Worm (Caenorhabditis elegans) whole organism, L2 larva: ENCODE data around the gene F46C5.7.

Experiments used
- R02D3.7 ChIP-seq: fragments of 150-350 bp; optimal IDR thresholded peaks from 2 replicates; lab custom pipeline; 2014; ENCODE audit warnings: missing biosample characterization, missing genetic modification characterization
- ama-1 ChIP-seq: fragments of 150-350 bp; optimal IDR thresholded peaks from 2 replicates; lab custom pipeline; 2018; ENCODE audit warnings: inconsistent platforms
- lin-39 ChIP-seq: fragments of 150-350 bp; optimal IDR thresholded peaks from 2 replicates; lab custom pipeline; 2014; ENCODE audit warnings: missing biosample characterization, missing genetic modification reagents, missing genetic modification characterization
- lsy-2 ChIP-seq, 2 experiments: fragments of 150-350 bp in 1 of 2; sonication (generic microtip) in 1 of 2; optimal IDR thresholded peaks; 2 replicates each; lab custom pipeline; 2014 to 2017; ENCODE audit warnings: missing biosample characterization in 2 of 2, missing genetic modification characterization in 2 of 2
- nhr-11 ChIP-seq: fragments of 150-350 bp; optimal IDR thresholded peaks from 2 replicates; lab custom pipeline; 2014; ENCODE audit warnings: missing biosample characterization, missing genetic modification characterization
- nhr-23 ChIP-seq: fragments of 150-350 bp; optimal IDR thresholded peaks from 2 replicates; lab custom pipeline; 2014; ENCODE audit warnings: missing biosample characterization, missing genetic modification reagents, missing genetic modification characterization
- nhr-25 ChIP-seq: fragments of 150-350 bp; sonication (generic microtip); optimal IDR thresholded peaks from 3 replicates; lab custom pipeline; 2014; ENCODE audit warnings: missing biosample characterization, missing genetic modification characterization
- nhr-77 ChIP-seq: fragments of 150-350 bp; optimal IDR thresholded peaks from 2 replicates; lab custom pipeline; 2014; ENCODE audit warnings: missing biosample characterization, missing genetic modification characterization
- snpc-4 ChIP-seq: fragments of 150-350 bp; optimal IDR thresholded peaks from 2 replicates; lab custom pipeline; 2014; ENCODE audit warnings: missing biosample characterization, missing genetic modification characterization
- unc-39 ChIP-seq: fragments of 150-350 bp; optimal IDR thresholded peaks from 2 replicates; lab custom pipeline; 2014; ENCODE audit warnings: missing biosample characterization, missing genetic modification characterization
- zag-1 ChIP-seq: fragments of 150-350 bp; optimal IDR thresholded peaks from 2 replicates; lab custom pipeline; 2014; ENCODE audit warnings: missing biosample characterization, missing genetic modification characterization
- ztf-11 ChIP-seq: sonication (generic microtip); optimal IDR thresholded peaks from 2 replicates; lab custom pipeline; 2017; ENCODE audit warnings: missing biosample characterization, missing genetic modification characterization
- ztf-4 ChIP-seq: fragments of 150-350 bp; optimal IDR thresholded peaks from 2 replicates; lab custom pipeline; 2014; ENCODE audit warnings: missing biosample characterization, missing genetic modification characterization

ce11 chrII:8820126-8820972 is 18.8 kb upstream of the F46C5.7 start:
- TF ChIP-seq lsy-2 (tag; optimal IDR thresholded peaks at IDR 0.05; lab: Kevin White, UChicago) (no peak), snpc-4 (no peak), ama-1 (lab: Kevin White, UChicago) (peak; percentile 93), lin-39 (tag; lab: Kevin White, UChicago) (no peak), zag-1 (tag; lab: Kevin White, UChicago) (no peak), ztf-11 (tag; lab: Kevin White, UChicago) (no peak), nhr-11 (tag; lab: Kevin White, UChicago) (no peak), R02D3.7 (no peak), nhr-77 (tag; lab: Kevin White, UChicago) (no peak), nhr-23 (no peak), unc-39 (tag; lab: Kevin White, UChicago) (no peak), nhr-25 (peak; percentile 49), ztf-4 (tag; lab: Kevin White, UChicago) (peak; percentile 39)
